Worm (Caenorhabditis elegans): ENCODE data around the gene rom-1.
A peak's percentile ranks its signal among the peaks of the same experiment; 100 is the strongest.

rom-1 gene

ce11 chrIII:4930154-4930679, 23.2 kb downstream of the rom-1 start, which contains the start of gene set-2:
Gene set-2 (minus strand): TSS chrIII:4930204.
- TF ChIP-seq lsy-12 (tag; optimal IDR thresholded peaks at IDR 0.05) = peak; percentile 32
- no peak for TF ChIP-seq pqm-1 (tag; optimal IDR thresholded peaks at IDR 0.05)
- TF ChIP-seq eor-1 (tag; optimal IDR thresholded peaks at IDR 0.05) = no peak
- TF ChIP-seq aly-2 (tag; optimal IDR thresholded peaks at IDR 0.05) = no peak
- no peak for TF ChIP-seq nhr-11 (tag; optimal IDR thresholded peaks at IDR 0.05)
- TF ChIP-seq nhr-43 (tag; optimal IDR thresholded peaks at IDR 0.05; ENCODE audit: poor library complexity, severe bottlenecking) = peak; percentile 89
- TF ChIP-seq zag-1 (tag; optimal IDR thresholded peaks at IDR 0.05) = no peak
- no peak for TF ChIP-seq elt-1 (tag; optimal IDR thresholded peaks at IDR 0.05)
- TF ChIP-seq nhr-28 (tag; optimal IDR thresholded peaks at IDR 0.05) = no peak
- TF ChIP-seq lin-39 (tag; optimal IDR thresholded peaks at IDR 0.05) = no peak
- TF ChIP-seq nhr-23 (tag; optimal IDR thresholded peaks at IDR 0.05) = peak; percentile 88
- no peak for TF ChIP-seq snpc-4 (tag; optimal IDR thresholded peaks at IDR 0.05)
- no peak for TF ChIP-seq ztf-4 (tag; optimal IDR thresholded peaks at IDR 0.05)
- TF ChIP-seq jun-1 (tag; optimal IDR thresholded peaks at IDR 0.05) = peak; percentile 16
- TF ChIP-seq R02D3.7 (tag; optimal IDR thresholded peaks at IDR 0.05) = peak; percentile 44
- TF ChIP-seq hmg-11 (tag; optimal IDR thresholded peaks at IDR 0.05) = peak; percentile 55
- peak; percentile 61 for TF ChIP-seq pha-4 (tag; optimal IDR thresholded peaks at IDR 0.05)
- no peak for TF ChIP-seq fkh-10 (GFP tag; optimal IDR thresholded peaks at IDR 0.05)
- TF ChIP-seq nhr-67 (tag; optimal IDR thresholded peaks at IDR 0.05) = no peak
- TF ChIP-seq daf-12 (tag; optimal IDR thresholded peaks at IDR 0.05) = no peak
- peak; percentile 72 for TF ChIP-seq nfya-1 (tag; optimal IDR thresholded peaks at IDR 0.05; ENCODE audit: insufficient read depth)
- peak; percentile 30 for TF ChIP-seq elt-2 (tag; optimal IDR thresholded peaks at IDR 0.05)
- peak; percentile 85 for TF ChIP-seq lin-15B (tag; optimal IDR thresholded peaks at IDR 0.05)
- no peak for TF ChIP-seq elt-3 (tag; optimal IDR thresholded peaks at IDR 0.05)
- peak; percentile 60 for TF ChIP-seq nhr-25 (tag; optimal IDR thresholded peaks at IDR 0.05)
- TF ChIP-seq mdl-1 (tag; optimal IDR thresholded peaks at IDR 0.05) = no peak
- TF ChIP-seq ZK546.5 (tag; optimal IDR thresholded peaks at IDR 0.05) = no peak
- no peak for TF ChIP-seq fos-1 (tag; optimal IDR thresholded peaks at IDR 0.05)
- no peak for TF ChIP-seq egl-27 (tag; optimal IDR thresholded peaks at IDR 0.05)
- TF ChIP-seq skn-1 (tag; optimal IDR thresholded peaks at IDR 0.05) = no peak
- peak; percentile 3 for TF ChIP-seq ceh-28 (tag; optimal IDR thresholded peaks at IDR 0.05)

DNA sequence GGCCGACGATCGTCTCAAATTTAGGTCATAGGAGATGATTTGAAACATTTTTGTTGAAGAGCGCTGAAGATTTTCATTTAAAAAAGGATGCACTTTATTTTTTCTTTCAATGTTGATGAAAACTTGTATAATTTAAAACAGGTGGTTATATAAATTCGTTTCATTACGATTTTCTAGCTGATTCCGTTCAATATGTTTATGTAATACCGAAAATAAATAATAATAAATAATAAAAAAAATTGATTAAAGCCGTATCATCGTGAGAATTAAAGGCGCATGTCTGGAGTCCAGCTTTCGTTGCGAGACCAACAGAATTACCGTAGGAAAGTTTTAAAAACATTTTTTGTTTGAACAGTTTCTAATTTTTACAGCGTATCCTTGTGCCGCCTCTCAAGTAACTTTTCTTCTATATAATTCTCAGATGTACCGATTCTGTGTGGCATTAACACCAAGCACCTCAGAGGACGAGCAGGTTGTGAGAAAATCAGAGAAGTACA, 25.3 kb downstream of the rom-1 start, which contains the start of the genes C26E6.12 and eri-9:
C26E6.12 (minus strand) TSS at position 51 of the 497 bp plus-strand sequence.
eri-9 (plus strand) TSS at position 248 of the 497 bp plus-strand sequence.
- TF ChIP-seq eor-1 (tag; optimal IDR thresholded peaks at IDR 0.05) (no peak), lin-15B (tag; optimal IDR thresholded peaks at IDR 0.05) (no peak), nhr-76 (tag; optimal IDR thresholded peaks at IDR 0.05) (no peak), fos-1 (tag; optimal IDR thresholded peaks at IDR 0.05) (no peak), ztf-4 (tag; optimal IDR thresholded peaks at IDR 0.05) (no peak), elt-2 (tag; optimal IDR thresholded peaks at IDR 0.05) (no peak), ZK546.5 (tag; optimal IDR thresholded peaks at IDR 0.05) (no peak), R02D3.7 (tag; optimal IDR thresholded peaks at IDR 0.05) (no peak), ama-1 (optimal IDR thresholded peaks at IDR 0.05) (no peak), daf-12 (tag; optimal IDR thresholded peaks at IDR 0.05) (no peak), lin-39 (tag; optimal IDR thresholded peaks at IDR 0.05) (no peak), snpc-4 (tag; optimal IDR thresholded peaks at IDR 0.05) (no peak), mdl-1 (tag; optimal IDR thresholded peaks at IDR 0.05) (no peak), ceh-82 (tag; optimal IDR thresholded peaks at IDR 0.05) (no peak), lsy-12 (tag; optimal IDR thresholded peaks at IDR 0.05) (no peak)

DNA sequence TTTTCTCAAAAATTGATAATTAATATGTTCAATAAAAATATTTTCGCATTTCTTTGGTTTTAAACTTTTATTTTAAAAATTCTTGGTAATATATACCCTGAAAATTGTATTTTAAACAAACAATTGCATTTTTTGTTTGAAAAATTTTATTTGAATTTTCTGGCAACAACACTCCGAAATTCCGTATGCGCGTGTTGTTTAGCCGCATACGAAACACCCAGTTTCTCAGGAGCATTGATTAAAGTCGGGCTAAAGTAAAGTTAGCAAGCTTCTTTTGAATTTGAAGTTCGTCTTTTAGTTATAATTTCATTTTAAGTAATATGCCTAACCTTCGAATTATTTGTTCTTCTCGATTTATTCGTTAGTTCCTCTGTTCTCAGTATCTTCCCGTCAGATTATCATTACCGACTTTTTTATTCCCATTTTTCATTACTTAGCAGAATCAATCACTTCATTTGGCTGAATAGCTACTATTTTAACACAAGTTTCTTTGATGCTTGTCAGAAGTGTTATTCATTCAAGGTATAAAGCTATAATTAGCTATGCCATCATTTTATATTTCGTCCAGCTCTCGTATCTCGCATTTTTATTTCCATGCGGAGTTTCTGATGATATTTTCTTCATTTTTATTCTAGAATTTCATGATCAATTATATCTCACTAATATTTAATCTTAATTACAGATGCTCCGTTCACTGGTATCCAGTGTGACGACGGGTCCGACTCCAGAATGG, 28.1 kb downstream of the rom-1 start, which contains the start of gene mrps-18C:
mrps-18C (plus strand) TSS at position 683 of the 733 bp plus-strand sequence.
- no peak for TF ChIP-seq fkh-2 (tag; optimal IDR thresholded peaks at IDR 0.05)
- no peak for TF ChIP-seq elt-1 (tag; optimal IDR thresholded peaks at IDR 0.05)
- no peak for TF ChIP-seq zag-1 (tag; optimal IDR thresholded peaks at IDR 0.05)
- peak; percentile 13 for TF ChIP-seq pha-4 (tag; optimal IDR thresholded peaks at IDR 0.05)
- TF ChIP-seq nhr-28 (tag; optimal IDR thresholded peaks at IDR 0.05) = no peak
- no peak for TF ChIP-seq tbx-2 (tag; optimal IDR thresholded peaks at IDR 0.05)
- peak; percentile 3 for TF ChIP-seq hmg-11 (tag; optimal IDR thresholded peaks at IDR 0.05)
- TF ChIP-seq ceh-82 (tag; optimal IDR thresholded peaks at IDR 0.05) = no peak
- TF ChIP-seq lin-15B (tag; optimal IDR thresholded peaks at IDR 0.05) = peak; percentile 55
- no peak for TF ChIP-seq ceh-16 (tag; optimal IDR thresholded peaks at IDR 0.05)
- no peak for TF ChIP-seq nhr-67 (tag; optimal IDR thresholded peaks at IDR 0.05)
- no peak for TF ChIP-seq ama-1 (optimal IDR thresholded peaks at IDR 0.05)
- TF ChIP-seq unc-62 (GFP tag; optimal IDR thresholded peaks at IDR 0.05) = no peak
- no peak for TF ChIP-seq snpc-4 (tag; optimal IDR thresholded peaks at IDR 0.05)
- TF ChIP-seq daf-12 (tag; optimal IDR thresholded peaks at IDR 0.05) = no peak
- TF ChIP-seq ceh-28 (tag; optimal IDR thresholded peaks at IDR 0.05) = no peak
- no peak for TF ChIP-seq sea-2 (GFP tag; optimal IDR thresholded peaks at IDR 0.05)
- TF ChIP-seq egl-5 (tag; optimal IDR thresholded peaks at IDR 0.05) = no peak

All from whole organism, L3 larva.